Worm (Caenorhabditis elegans): ENCODE data around the gene nhr-243.

nhr-243 gene

DNA sequence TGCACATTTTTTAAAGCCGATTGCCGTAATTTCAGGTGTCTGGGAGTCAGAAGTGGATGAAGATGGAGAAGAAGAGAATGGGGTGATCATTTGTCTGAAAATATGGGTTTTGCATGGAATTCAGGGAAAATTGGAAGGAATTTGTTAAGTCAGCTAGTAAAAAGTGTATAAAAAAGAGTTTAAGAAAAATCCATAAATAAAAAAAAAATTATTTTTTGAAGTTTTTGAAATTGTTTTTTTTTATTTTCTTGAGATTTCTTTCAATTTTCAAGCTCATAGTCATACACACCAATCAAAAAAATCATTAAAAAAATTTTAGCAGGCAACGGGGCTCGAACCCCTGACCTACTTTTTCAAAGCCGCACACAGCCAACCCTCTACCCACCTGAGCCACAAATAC is at the start of gene nhr-243:
TSS of gene nhr-243 (minus strand) at position 101 of the 400 bp plus-strand sequence.
- TF ChIP-seq nhr-20 (tag; optimal IDR thresholded peaks at IDR 0.05) (no peak), efl-1 (optimal IDR thresholded peaks at IDR 0.05) (no peak), efl-1 (GFP tag; optimal IDR thresholded peaks at IDR 0.05 in 1 of 2) (peak in 1 of 2 experiments; percentile 49)

DNA sequence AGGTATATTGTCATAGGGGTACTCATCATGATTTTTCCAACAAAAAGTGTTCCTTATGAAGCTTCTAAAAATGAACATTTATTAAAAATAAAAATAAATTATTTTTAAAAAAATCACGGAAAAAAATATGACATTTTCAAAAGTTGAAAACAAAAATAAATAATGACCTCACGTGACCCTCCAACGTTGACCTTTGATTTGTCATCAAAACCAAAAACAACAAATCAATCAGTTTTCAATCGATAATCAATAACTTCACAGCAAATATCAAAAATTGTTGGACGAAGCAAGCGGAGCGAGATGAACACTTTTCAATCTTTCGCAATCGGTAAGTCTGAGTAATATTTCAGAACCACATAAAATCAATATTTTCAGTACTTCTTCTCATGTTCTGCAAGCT is 40.0 kb upstream of the nhr-243 start, which contains the start of gene Y80D3A.8:
TSS of gene Y80D3A.8 (plus strand) at position 301 of the 400 bp plus-strand sequence.
- TF ChIP-seq ets-5 (GFP tag; IDR thresholded peaks at IDR 0.05) (no peak), ztf-11 (tag; optimal IDR thresholded peaks at IDR 0.05) (no peak), nhr-85 (tag) (no peak), lin-35 (GFP tag; optimal IDR thresholded peaks at IDR 0.05) (no peak), blmp-1 (tag; optimal IDR thresholded peaks at IDR 0.05) (no peak), nhr-84 (tag; optimal IDR thresholded peaks at IDR 0.05) (no peak), nhr-19 (GFP tag; conservative IDR thresholded peaks at IDR 0.05) (no peak), tbx-2 (tag; optimal IDR thresholded peaks at IDR 0.05) (no peak), unc-62 (GFP tag; optimal IDR thresholded peaks at IDR 0.05) (no peak), fos-1 (tag; optimal IDR thresholded peaks at IDR 0.05) (no peak), aly-2 (tag; optimal IDR thresholded peaks at IDR 0.05) (no peak), nhr-28 (tag; optimal IDR thresholded peaks at IDR 0.05) (no peak), nhr-20 (tag; optimal IDR thresholded peaks at IDR 0.05) (no peak)

- TF ChIP-seq nhr-85 (tag), result peak; percentile 71
- TF ChIP-seq unc-86 (tag; optimal IDR thresholded peaks at IDR 0.05), result no peak
- TF ChIP-seq ceh-88 (GFP tag; IDR thresholded peaks at IDR 0.05), result no peak
Measured at ce11 chrV:18937578-18937977, 37.2 kb upstream of the nhr-243 start.

- no peak for TF ChIP-seq ama-1 (optimal IDR thresholded peaks at IDR 0.05)
- TF ChIP-seq elt-3 (tag; optimal IDR thresholded peaks at IDR 0.05), result peak in 1 of 6 experiments; percentile 49
- peak; percentile 12 for TF ChIP-seq nhr-85 (tag)
- no peak for TF ChIP-seq lin-39 (tag; optimal IDR thresholded peaks at IDR 0.05)
- no peak for TF ChIP-seq egl-13 (tag; optimal IDR thresholded peaks at IDR 0.05)
- no peak for TF ChIP-seq nhr-12 (tag; optimal IDR thresholded peaks at IDR 0.05)
- no peak for TF ChIP-seq sup-37 (GFP tag; optimal IDR thresholded peaks at IDR 0.05)
- TF ChIP-seq nhr-28 (tag; optimal IDR thresholded peaks at IDR 0.05), result no peak
- TF ChIP-seq C04F5.9 (tag; optimal IDR thresholded peaks at IDR 0.05), result no peak
- TF ChIP-seq nhr-20 (tag; optimal IDR thresholded peaks at IDR 0.05), result peak; percentile 67
- TF ChIP-seq tlp-1 (tag; optimal IDR thresholded peaks at IDR 0.05), result no peak
- TF ChIP-seq unc-86 (tag; optimal IDR thresholded peaks at IDR 0.05), result no peak
- no peak for TF ChIP-seq ces-1 (GFP tag; optimal IDR thresholded peaks at IDR 0.05)
- no peak for TF ChIP-seq mep-1 (tag; optimal IDR thresholded peaks at IDR 0.05)
- TF ChIP-seq grh-1 (GFP tag; IDR thresholded peaks at IDR 0.05), result no peak
- TF ChIP-seq efl-1 (optimal IDR thresholded peaks at IDR 0.05), result no peak
- TF ChIP-seq efl-1 (GFP tag; optimal IDR thresholded peaks at IDR 0.05 in 1 of 2), result peak in 1 of 2 experiments; percentile 11
- TF ChIP-seq fkh-8 (tag; optimal IDR thresholded peaks at IDR 0.05), result no peak
- no peak for TF ChIP-seq fkh-4 (tag; optimal IDR thresholded peaks at IDR 0.05; ENCODE audit: borderline replicate concordance)
Measured at ce11 chrV:18934539-18934938, 34.2 kb upstream of the nhr-243 start.

DNA sequence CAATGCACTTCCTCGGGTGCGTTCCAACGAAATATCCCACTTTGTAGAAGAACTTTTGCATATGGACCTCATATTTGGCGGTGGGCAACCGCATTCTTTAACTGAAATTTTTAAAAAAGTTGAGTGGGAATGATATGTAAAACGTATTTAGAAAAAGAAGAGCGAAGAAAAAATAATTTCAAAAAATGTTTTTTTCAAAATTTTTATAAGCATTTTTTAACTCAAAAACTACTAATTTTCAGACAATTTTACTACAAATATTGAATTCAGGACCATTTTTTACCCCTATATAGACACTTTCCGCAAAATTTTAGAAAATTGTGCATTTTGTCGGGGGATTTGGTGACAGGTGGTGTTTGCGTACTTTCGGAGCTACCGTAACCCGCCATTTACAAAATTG is 30.9 kb upstream of the nhr-243 start, which contains the start of gene ptr-22:
TSS of gene ptr-22 (minus strand) at position 101 of the 400 bp plus-strand sequence.
- no peak for TF ChIP-seq ztf-11 (tag; optimal IDR thresholded peaks at IDR 0.05)
- no peak for TF ChIP-seq hpl-2 (GFP tag; optimal IDR thresholded peaks at IDR 0.05)
- TF ChIP-seq grh-1 (GFP tag; IDR thresholded peaks at IDR 0.05), result no peak
- TF ChIP-seq nhr-76 (tag; optimal IDR thresholded peaks at IDR 0.05), result no peak
- no peak for TF ChIP-seq egl-13 (tag; optimal IDR thresholded peaks at IDR 0.05)
- TF ChIP-seq isw-1 (GFP tag; IDR thresholded peaks at IDR 0.05), result no peak
- no peak for TF ChIP-seq efl-3 (GFP tag; optimal IDR thresholded peaks at IDR 0.05)
- TF ChIP-seq Y116A8C.19 (tag; optimal IDR thresholded peaks at IDR 0.05; ENCODE audit: borderline replicate concordance), result no peak
- TF ChIP-seq skn-1 (tag; optimal IDR thresholded peaks at IDR 0.05), result no peak
- no peak for TF ChIP-seq hlh-17 (GFP tag; optimal IDR thresholded peaks at IDR 0.05; ENCODE audit: borderline replicate concordance)
- no peak for TF ChIP-seq nhr-28 (tag; optimal IDR thresholded peaks at IDR 0.05)
- no peak for TF ChIP-seq nhr-84 (tag; optimal IDR thresholded peaks at IDR 0.05)
